Worm (Caenorhabditis elegans) whole organism, L1 larva: ENCODE results near the gene znf-622.

Experiments used
- C16A3.4 ChIP-seq: fragments of 150-350 bp; optimal IDR thresholded peaks from 2 replicates; lab custom pipeline; 2014; ENCODE audit warnings: missing biosample characterization, missing genetic modification characterization
- C34B4.2 ChIP-seq: sonication (generic microtip); optimal IDR thresholded peaks from 2 replicates; lab custom pipeline; 2017; ENCODE audit warnings: mild to moderate bottlenecking, missing genetic modification characterization, missing compliant biosample characterization
- aha-1 ChIP-seq: fragments of 150-350 bp; optimal IDR thresholded peaks from 2 replicates; lab custom pipeline; 2014; ENCODE audit warnings: missing biosample characterization, missing genetic modification characterization
- alr-1 ChIP-seq: fragments of 200-800 bp; sonication (Bioruptor generic); optimal IDR thresholded peaks from 2 replicates; lab custom pipeline; 2018; ENCODE audit warnings: borderline replicate concordance, mild to moderate bottlenecking, missing genetic modification characterization, missing compliant biosample characterization
- ama-1 ChIP-seq: fragments of 150-350 bp; optimal IDR thresholded peaks from 2 replicates; lab custom pipeline; 2014
- ceh-88 ChIP-seq: fragments of 200-800 bp; sonication (Bioruptor generic); IDR thresholded peaks from 2 replicates; pipeline ENCODE4 v1.3.6; 2022; ENCODE audit warnings: missing genetic modification characterization, missing compliant biosample characterization
- ceh-90 ChIP-seq: sonication (generic microtip); optimal IDR thresholded peaks from 2 replicates; lab custom pipeline; 2016; ENCODE audit warnings: missing genetic modification characterization, missing compliant biosample characterization
- dsc-1 ChIP-seq: sonication (generic microtip); optimal IDR thresholded peaks from 2 replicates; lab custom pipeline; 2016; ENCODE audit warnings: mild to moderate bottlenecking, missing genetic modification characterization, missing compliant biosample characterization
- egl-13 ChIP-seq: sonication (generic microtip); optimal IDR thresholded peaks from 2 replicates; lab custom pipeline; 2016; ENCODE audit warnings: missing genotype, missing genetic modification reagents, missing genetic modification characterization, missing compliant biosample characterization
- ets-5 ChIP-seq: fragments of 200-800 bp; sonication (Bioruptor generic); IDR thresholded peaks from 2 replicates; pipeline ENCODE4 v1.3.6; 2022; ENCODE audit warnings: missing genetic modification characterization, missing compliant biosample characterization
- fkh-10 ChIP-seq: sonication (generic microtip); optimal IDR thresholded peaks from 2 replicates; lab custom pipeline; 2017; ENCODE audit warnings: missing biosample characterization, missing genetic modification reagents, missing genetic modification characterization
- fkh-8 ChIP-seq: sonication (generic microtip); optimal IDR thresholded peaks from 2 replicates; lab custom pipeline; 2016; ENCODE audit warnings: mild to moderate bottlenecking, missing genetic modification characterization, missing compliant biosample characterization
- fos-1 ChIP-seq: fragments of 150-350 bp; optimal IDR thresholded peaks from 2 replicates; lab custom pipeline; 2014; ENCODE audit warnings: missing biosample characterization, missing genetic modification characterization
- hlh-17 ChIP-seq: fragments of 200-800 bp; sonication (Bioruptor generic); optimal IDR thresholded peaks from 2 replicates; lab custom pipeline; 2018; ENCODE audit warnings: missing genetic modification characterization, mild to moderate bottlenecking, missing compliant biosample characterization, moderate library complexity, borderline replicate concordance
- hlh-4 ChIP-seq: sonication (generic microtip); optimal IDR thresholded peaks from 2 replicates; lab custom pipeline; 2016; ENCODE audit warnings: mild to moderate bottlenecking, missing genetic modification characterization, missing compliant biosample characterization
- hpl-2 ChIP-seq: fragments of 150-350 bp; optimal IDR thresholded peaks from 2 replicates; lab custom pipeline; 2014; ENCODE audit warnings: missing biosample characterization, missing genetic modification reagents, missing genetic modification characterization
- irx-1 ChIP-seq: sonication (generic microtip); optimal IDR thresholded peaks from 2 replicates; lab custom pipeline; 2016; ENCODE audit warnings: missing genetic modification characterization, missing compliant biosample characterization
- isw-1 ChIP-seq: fragments of 200-800 bp; sonication (Bioruptor generic); IDR thresholded peaks from 2 replicates; pipeline ENCODE4 v1.3.6; 2022; ENCODE audit warnings: missing genetic modification characterization, missing compliant biosample characterization
- lin-13 ChIP-seq: fragments of 150-350 bp; optimal IDR thresholded peaks from 2 replicates; lab custom pipeline; 2014; ENCODE audit warnings: missing biosample characterization, missing genetic modification reagents, missing genetic modification characterization
- lin-14 ChIP-seq: fragments of 200-800 bp; sonication (Bioruptor generic); optimal IDR thresholded peaks from 2 replicates; lab custom pipeline; 2018; ENCODE audit warnings: mild to moderate bottlenecking, missing genetic modification characterization, moderate library complexity, missing compliant biosample characterization
- lin-15B ChIP-seq: fragments of 150-350 bp; sonication (generic microtip); optimal IDR thresholded peaks from 3 replicates; lab custom pipeline; 2014; ENCODE audit warnings: missing biosample characterization, missing genetic modification characterization
- lir-3 ChIP-seq: sonication (generic microtip); optimal IDR thresholded peaks from 2 replicates; lab custom pipeline; 2016; ENCODE audit warnings: mild to moderate bottlenecking, missing genetic modification characterization, moderate library complexity, missing compliant biosample characterization; ENCODE audit not compliant: poor library complexity
- lsy-2 ChIP-seq, 2 experiments: fragments of 150-350 bp; optimal IDR thresholded peaks; 2 replicates each; lab custom pipeline; 2014; ENCODE audit warnings: missing biosample characterization in 2 of 2, missing genetic modification characterization in 2 of 2
- mdl-1 ChIP-seq, 2 experiments: fragments of 150-350 bp; optimal IDR thresholded peaks; 2 replicates each; lab custom pipeline; 2014 to 2017; ENCODE audit warnings: missing biosample characterization in 2 of 2, missing genetic modification characterization in 2 of 2, inconsistent platforms in 1 of 2
- mef-2 ChIP-seq: fragments of 150-350 bp; optimal IDR thresholded peaks from 2 replicates; lab custom pipeline; 2014; ENCODE audit warnings: missing biosample characterization, missing genetic modification characterization
- nhr-19 ChIP-seq: fragments of 200-800 bp; sonication (Bioruptor generic); conservative IDR thresholded peaks from 2 replicates; pipeline ENCODE4 v1.3.6; 2022; ENCODE audit warnings: missing genetic modification characterization, missing compliant biosample characterization
- nhr-20 ChIP-seq: sonication (generic microtip); optimal IDR thresholded peaks from 2 replicates; lab custom pipeline; 2016; ENCODE audit warnings: mild to moderate bottlenecking, missing genetic modification characterization, missing compliant biosample characterization
- nhr-237 ChIP-seq: fragments of 150-350 bp; optimal IDR thresholded peaks from 2 replicates; lab custom pipeline; 2014; ENCODE audit warnings: missing biosample characterization, missing genetic modification characterization
- nhr-47 ChIP-seq: sonication (generic microtip); optimal IDR thresholded peaks from 2 replicates; lab custom pipeline; 2016; ENCODE audit warnings: mild to moderate bottlenecking, missing genetic modification characterization, moderate library complexity, missing compliant biosample characterization
- nhr-71 ChIP-seq: sonication (generic microtip); optimal IDR thresholded peaks from 2 replicates; lab custom pipeline; 2016; ENCODE audit warnings: mild to moderate bottlenecking, missing genetic modification characterization, moderate library complexity, missing compliant biosample characterization
- nhr-76 ChIP-seq: sonication (generic microtip); optimal IDR thresholded peaks from 2 replicates; lab custom pipeline; 2017; ENCODE audit warnings: missing biosample characterization, missing genetic modification characterization
- nhr-77 ChIP-seq: fragments of 150-350 bp; optimal IDR thresholded peaks from 2 replicates; lab custom pipeline; 2014; ENCODE audit warnings: missing biosample characterization, missing genetic modification characterization
- nhr-84 ChIP-seq: sonication (generic microtip); optimal IDR thresholded peaks from 2 replicates; lab custom pipeline; 2017; ENCODE audit warnings: missing biosample characterization, missing genetic modification characterization
- nhr-90 ChIP-seq: sonication (generic microtip); optimal IDR thresholded peaks from 2 replicates; lab custom pipeline; 2016; ENCODE audit warnings: mild to moderate bottlenecking, missing genetic modification characterization, missing compliant biosample characterization; ENCODE audit not compliant: poor library complexity
- pax-3 ChIP-seq: fragments of 200-800 bp; sonication (Bioruptor generic); optimal IDR thresholded peaks from 2 replicates; lab custom pipeline; 2018; ENCODE audit warnings: mild to moderate bottlenecking, missing genetic modification characterization, moderate library complexity, missing compliant biosample characterization
- pqm-1 ChIP-seq: sonication (generic microtip); optimal IDR thresholded peaks from 3 replicates; lab custom pipeline; 2017; ENCODE audit warnings: missing biosample characterization, missing genetic modification characterization
- rnt-1 ChIP-seq: sonication (generic microtip); optimal IDR thresholded peaks from 2 replicates; lab custom pipeline; 2016; ENCODE audit warnings: mild to moderate bottlenecking, missing genetic modification characterization, moderate library complexity, missing compliant biosample characterization
- skn-1 ChIP-seq: fragments of 150-350 bp; optimal IDR thresholded peaks from 2 replicates; lab custom pipeline; 2014; ENCODE audit warnings: missing biosample characterization, missing genetic modification characterization
- snu-23 ChIP-seq: sonication (generic microtip); optimal IDR thresholded peaks from 2 replicates; lab custom pipeline; 2016; ENCODE audit warnings: missing genetic modification characterization, missing compliant biosample characterization
- sox-4 ChIP-seq: sonication (generic microtip); optimal IDR thresholded peaks from 2 replicates; lab custom pipeline; 2016; ENCODE audit warnings: missing genetic modification characterization, missing compliant biosample characterization
- sptf-1 ChIP-seq: fragments of 150-350 bp; optimal IDR thresholded peaks from 2 replicates; lab custom pipeline; 2014; ENCODE audit warnings: missing biosample characterization, missing genetic modification characterization
- sup-37 ChIP-seq: fragments of 200-800 bp; sonication (Bioruptor generic); optimal IDR thresholded peaks from 2 replicates; lab custom pipeline; 2018; ENCODE audit warnings: mild to moderate bottlenecking, missing genetic modification characterization, missing compliant biosample characterization
- tbx-2 ChIP-seq: sonication (generic microtip); optimal IDR thresholded peaks from 2 replicates; lab custom pipeline; 2016; ENCODE audit warnings: missing genetic modification characterization, missing compliant biosample characterization
- tlp-1 ChIP-seq: fragments of 150-350 bp; optimal IDR thresholded peaks from 2 replicates; lab custom pipeline; 2014; ENCODE audit warnings: missing biosample characterization, missing genetic modification characterization
- unc-30 ChIP-seq: sonication (generic microtip); optimal IDR thresholded peaks from 2 replicates; lab custom pipeline; 2017; ENCODE audit warnings: missing biosample characterization, missing genetic modification characterization
- unc-62 ChIP-seq: fragments of 150-350 bp; optimal IDR thresholded peaks from 2 replicates; lab custom pipeline; 2014; ENCODE audit warnings: missing biosample characterization, missing genetic modification reagents, missing genetic modification characterization
- unc-86 ChIP-seq: sonication (generic microtip); optimal IDR thresholded peaks from 2 replicates; lab custom pipeline; 2016; ENCODE audit warnings: missing genetic modification characterization, missing compliant biosample characterization
- zip-4 ChIP-seq: fragments of 200-800 bp; sonication (Bioruptor generic); optimal IDR thresholded peaks from 2 replicates; lab custom pipeline; 2018; ENCODE audit warnings: mild to moderate bottlenecking, missing genetic modification characterization, moderate library complexity, missing compliant biosample characterization
- ztf-11 ChIP-seq, 2 experiments: sonication (generic microtip); optimal IDR thresholded peaks; 2 replicates each; lab custom pipeline; 2016 to 2017; ENCODE audit warnings: missing genetic modification characterization in 2 of 2, missing biosample characterization in 1 of 2, missing compliant biosample characterization in 1 of 2
- ztf-4 ChIP-seq: fragments of 150-350 bp; optimal IDR thresholded peaks from 2 replicates; lab custom pipeline; 2014; ENCODE audit warnings: missing biosample characterization, missing genetic modification characterization

The znf-622 gene

ce11 chrIII:6344737-6345136 lies 36.7 kb upstream of the znf-622 start (continued):
- TF ChIP-seq nhr-76 (tag; lab: Kevin White, UChicago) (no peak), egl-13 (tag; lab: Kevin White, UChicago) (no peak), ama-1 (lab: Kevin White, UChicago) (peak; percentile 44), snu-23 (GFP tag; lab: Kevin White, UChicago) (peak; percentile 95), ztf-11 (tag; optimal IDR thresholded peaks at IDR 0.05; lab: Kevin White, UChicago) (peak in 1 of 2 experiments; percentile 40), skn-1 (tag; lab: Kevin White, UChicago) (peak; percentile 66), unc-62 (no peak)
- TF ChIP-seq, all 84 proteins: peak for 59

ce11 chrIII:6345968-6346498 lies 35.4 kb upstream of the znf-622 start, which contains the start of the genes trmt-10C.2 and C56G2.22:
Gene trmt-10C.2, plus strand, starts transcription at chrIII:6346281.
Gene C56G2.22, plus strand, starts transcription at chrIII:6346448.
- TF ChIP-seq sptf-1 (tag; lab: Kevin White, UChicago) = no peak
- no peak for TF ChIP-seq tlp-1 (tag; lab: Kevin White, UChicago)
- TF ChIP-seq fos-1 (tag; lab: Kevin White, UChicago) = no peak
- no peak for TF ChIP-seq irx-1
- TF ChIP-seq isw-1 = no peak
- TF ChIP-seq nhr-19 (GFP tag; lab: Robert Waterston, UW) = no peak
- TF ChIP-seq nhr-84 = no peak
- no peak for TF ChIP-seq ceh-88 (GFP tag; lab: Robert Waterston, UW)
- TF ChIP-seq skn-1 (tag; lab: Kevin White, UChicago) = no peak
- no peak for TF ChIP-seq aha-1

- TF ChIP-seq nhr-77 (tag; lab: Kevin White, UChicago) (no peak), fos-1 (tag; lab: Kevin White, UChicago) (no peak), C16A3.4 (tag; lab: Kevin White, UChicago) (no peak), lsy-2 (tag; optimal IDR thresholded peaks at IDR 0.05; lab: Kevin White, UChicago) (peak in 1 of 2 experiments; percentile 48), mef-2 (tag; lab: Kevin White, UChicago) (no peak), pax-3 (no peak), rnt-1 (tag; lab: Kevin White, UChicago) (no peak), unc-86 (tag; lab: Kevin White, UChicago) (peak; percentile 37), nhr-71 (peak; percentile 67), ceh-88 (GFP tag; lab: Robert Waterston, UW) (no peak), hpl-2 (GFP tag; lab: Kevin White, UChicago) (no peak), fkh-10 (GFP tag; lab: Kevin White, UChicago) (peak; percentile 12), alr-1 (tag; lab: Kevin White, UChicago) (no peak), mdl-1 (tag; optimal IDR thresholded peaks at IDR 0.05; lab: Kevin White, UChicago) (no peak), zip-4 (GFP tag; lab: Kevin White, UChicago) (no peak), unc-30 (tag; lab: Kevin White, UChicago) (no peak), ceh-90 (no peak), nhr-19 (GFP tag; lab: Robert Waterston, UW) (no peak), ztf-4 (tag; lab: Kevin White, UChicago) (no peak), C34B4.2 (no peak), fkh-8 (peak; percentile 73), sup-37 (GFP tag; lab: Kevin White, UChicago) (no peak), hlh-17 (no peak), lin-15B (tag; lab: Kevin White, UChicago) (no peak), lin-14 (GFP tag; lab: Kevin White, UChicago) (peak; percentile 82), ets-5 (GFP tag; lab: Robert Waterston, UW) (no peak), hlh-4 (tag; lab: Kevin White, UChicago) (no peak), pqm-1 (tag; lab: Kevin White, UChicago) (no peak), nhr-237 (tag; lab: Kevin White, UChicago) (no peak), dsc-1 (peak; percentile 1), nhr-20 (no peak), sox-4 (no peak), nhr-47 (tag; lab: Kevin White, UChicago) (peak; percentile 52), aha-1 (no peak), lir-3 (tag; lab: Kevin White, UChicago) (no peak), tbx-2 (tag; lab: Kevin White, UChicago) (peak; percentile 57), nhr-90 (tag; lab: Kevin White, UChicago) (no peak), lin-13 (GFP tag; lab: Kevin White, UChicago) (no peak)
Measured at ce11 chrIII:6348578-6348977, 32.9 kb upstream of the znf-622 start.
